Worm (Caenorhabditis elegans) whole organism, L4 larva: ENCODE results near the gene srh-31.

Experiments
- F44E2.7 ChIP-seq: fragments of 200-800 bp; sonication (Bioruptor generic); IDR thresholded peaks from 2 replicates; pipeline ENCODE4 v2.1.2; 2022; ENCODE audit warnings: missing genetic modification characterization, missing compliant biosample characterization
- R02D3.7 ChIP-seq: fragments of 150-350 bp; sonication (generic microtip); optimal IDR thresholded peaks from 3 replicates; lab custom pipeline; 2014; ENCODE audit warnings: missing biosample characterization, missing genetic modification characterization
- Y105C5A.15 ChIP-seq: fragments of 200-800 bp; sonication (Bioruptor generic); IDR thresholded peaks from 2 replicates; pipeline ENCODE4 v1.3.6; 2022; ENCODE audit warnings: missing genetic modification characterization, missing compliant biosample characterization
- Y5F2A.4 ChIP-seq: fragments of 200-800 bp; sonication (Bioruptor generic); optimal IDR thresholded peaks from 2 replicates; lab custom pipeline; 2018; ENCODE audit warnings: mild to moderate bottlenecking, missing genetic modification characterization, missing compliant biosample characterization
- Y75B8A.6 ChIP-seq: fragments of 200-800 bp; sonication (Bioruptor generic); IDR thresholded peaks from 2 replicates; pipeline ENCODE4 v1.3.6; 2022; ENCODE audit warnings: missing genetic modification reagents, missing genetic modification characterization, missing compliant biosample characterization
- ZK337.2 ChIP-seq: fragments of 200-800 bp; sonication (Bioruptor generic); IDR thresholded peaks from 2 replicates; pipeline ENCODE4 v1.3.6; 2022; ENCODE audit warnings: missing genetic modification reagents, missing genetic modification characterization, missing compliant biosample characterization
- ZK546.5 ChIP-seq, 2 experiments: sonication (generic microtip); optimal IDR thresholded peaks; 2 replicates each; lab custom pipeline; 2017; ENCODE audit warnings: missing biosample characterization in 2 of 2, missing genetic modification characterization in 2 of 2
- aha-1 ChIP-seq: fragments of 150-350 bp; peaks from one replicate; lab custom pipeline; 2014; ENCODE audit warnings: missing biosample characterization, missing genetic modification characterization
- aly-2 ChIP-seq: sonication (generic microtip); optimal IDR thresholded peaks from 2 replicates; lab custom pipeline; 2018; ENCODE audit warnings: missing biosample characterization, missing genetic modification characterization
- attf-4 ChIP-seq: sonication (generic microtip); optimal IDR thresholded peaks from 3 replicates; lab custom pipeline; 2017; ENCODE audit warnings: missing biosample characterization, missing genetic modification characterization
- ceh-20 ChIP-seq: fragments of 200-800 bp; sonication (Bioruptor generic); IDR thresholded peaks from 2 replicates; pipeline ENCODE4 v1.3.6; 2022; ENCODE audit warnings: missing genetic modification reagents, missing genetic modification characterization, missing compliant biosample characterization
- ceh-32 ChIP-seq: sonication (generic microtip); optimal IDR thresholded peaks from 2 replicates; lab custom pipeline; 2016; ENCODE audit warnings: mild to moderate bottlenecking, missing genetic modification characterization, missing compliant biosample characterization; ENCODE audit not compliant: poor library complexity
- ceh-82 ChIP-seq: sonication (generic microtip); optimal IDR thresholded peaks from 2 replicates; lab custom pipeline; 2017; ENCODE audit warnings: missing biosample characterization, missing genetic modification characterization
- ces-1 ChIP-seq: fragments of 150-350 bp; sonication (generic microtip); optimal IDR thresholded peaks from 4 replicates; lab custom pipeline; 2014; ENCODE audit warnings: missing biosample characterization, missing genetic modification reagents, missing genetic modification characterization
- daf-12 ChIP-seq: fragments of 150-350 bp; optimal IDR thresholded peaks from 2 replicates; lab custom pipeline; 2014; ENCODE audit warnings: missing biosample characterization, missing genetic modification reagents, missing genetic modification characterization
- daf-16 ChIP-seq, 3 experiments: sonication (generic microtip); optimal IDR thresholded peaks; 2 replicates each; lab custom pipeline; 2016 to 2017; ENCODE audit warnings: missing genetic modification characterization in 3 of 3, missing genetic modification reagents in 3 of 3, mild to moderate bottlenecking in 2 of 3, missing compliant biosample characterization in 2 of 3, missing biosample characterization in 1 of 3, moderate library complexity in 1 of 3
- dmd-8 ChIP-seq: fragments of 200-800 bp; sonication (Bioruptor generic); IDR thresholded peaks from 2 replicates; pipeline ENCODE4 v1.3.6; 2022; ENCODE audit warnings: missing genetic modification characterization, missing compliant biosample characterization
- egl-27 ChIP-seq: sonication (generic microtip); optimal IDR thresholded peaks from 3 replicates; lab custom pipeline; 2017; ENCODE audit warnings: missing biosample characterization, missing genetic modification reagents, missing genetic modification characterization
- gei-8 ChIP-seq: fragments of 200-800 bp; sonication (Bioruptor generic); optimal IDR thresholded peaks from 2 replicates; lab custom pipeline; 2018; ENCODE audit warnings: mild to moderate bottlenecking, missing genetic modification characterization, missing compliant biosample characterization
- hif-1 ChIP-seq, 2 experiments: sonication (generic microtip); optimal IDR thresholded peaks; 2 replicates each; lab custom pipeline; 2016 to 2017; ENCODE audit warnings: missing compliant biosample characterization in 2 of 2, missing genetic modification characterization in 2 of 2, missing genetic modification reagents in 2 of 2, missing genotype in 2 of 2, mild to moderate bottlenecking in 1 of 2
- hlh-11 ChIP-seq: fragments of 200-800 bp; sonication (Bioruptor generic); optimal IDR thresholded peaks from 2 replicates; lab custom pipeline; 2018; ENCODE audit warnings: mild to moderate bottlenecking, missing genetic modification characterization, missing compliant biosample characterization
- lim-7 ChIP-seq: fragments of 200-800 bp; sonication (Bioruptor generic); IDR thresholded peaks from 2 replicates; pipeline ENCODE4 v1.3.6; 2022; ENCODE audit warnings: missing genetic modification characterization, missing compliant biosample characterization
- lin-13 ChIP-seq: fragments of 150-350 bp; optimal IDR thresholded peaks from 2 replicates; lab custom pipeline; 2014; ENCODE audit warnings: missing biosample characterization, missing genetic modification reagents, missing genetic modification characterization
- lin-29 ChIP-seq: fragments of 200-800 bp; sonication (Bioruptor generic); IDR thresholded peaks from 2 replicates; pipeline ENCODE4 v1.3.6; 2022; ENCODE audit warnings: missing genetic modification reagents, missing genetic modification characterization, missing compliant biosample characterization
- madf-5 ChIP-seq, 2 experiments: fragments of 200-800 bp; sonication (Bioruptor generic); IDR thresholded peaks; 2 replicates each; pipeline ENCODE4 v1.3.6; 2022; ENCODE audit warnings: missing compliant biosample characterization in 2 of 2, missing genetic modification characterization in 2 of 2
- madf-9 ChIP-seq: fragments of 200-800 bp; sonication (Bioruptor generic); conservative IDR thresholded peaks from 2 replicates; pipeline ENCODE4 v1.3.6; 2022; ENCODE audit warnings: missing genetic modification reagents, missing genetic modification characterization, missing compliant biosample characterization
- mdl-1 ChIP-seq, 2 experiments: fragments of 150-350 bp in 1 of 2; sonication (generic microtip) in 1 of 2; optimal IDR thresholded peaks; 2 replicates each; lab custom pipeline; 2014 to 2017; ENCODE audit warnings: missing biosample characterization in 2 of 2, missing genetic modification characterization in 2 of 2
- mes-2 ChIP-seq: sonication (generic microtip); optimal IDR thresholded peaks from 2 replicates; lab custom pipeline; 2016; ENCODE audit warnings: missing genotype, mild to moderate bottlenecking, missing genetic modification characterization, missing compliant biosample characterization; ENCODE audit not compliant: poor library complexity, severe bottlenecking
- nhr-102 ChIP-seq: sonication (generic microtip); optimal IDR thresholded peaks from 2 replicates; lab custom pipeline; 2016; ENCODE audit warnings: mild to moderate bottlenecking, missing genetic modification characterization, moderate library complexity, missing compliant biosample characterization
- nhr-11 ChIP-seq: fragments of 150-350 bp; optimal IDR thresholded peaks from 2 replicates; lab custom pipeline; 2014; ENCODE audit warnings: missing biosample characterization, missing genetic modification characterization
- nhr-111 ChIP-seq: fragments of 200-800 bp; sonication (Bioruptor generic); optimal IDR thresholded peaks from 2 replicates; lab custom pipeline; 2018; ENCODE audit warnings: mild to moderate bottlenecking, missing genetic modification characterization, missing compliant biosample characterization
- nhr-41 ChIP-seq: fragments of 200-800 bp; sonication (Bioruptor generic); IDR thresholded peaks from 2 replicates; pipeline ENCODE4 v1.3.6; 2022; ENCODE audit warnings: missing genetic modification reagents, missing genetic modification characterization, missing compliant biosample characterization
- nhr-48 ChIP-seq: sonication (generic microtip); optimal IDR thresholded peaks from 2 replicates; lab custom pipeline; 2016; ENCODE audit warnings: mild to moderate bottlenecking, missing genetic modification characterization, missing compliant biosample characterization
- nhr-77 ChIP-seq: fragments of 150-350 bp; optimal IDR thresholded peaks from 2 replicates; lab custom pipeline; 2014; ENCODE audit warnings: missing biosample characterization, missing genetic modification characterization
- php-3 ChIP-seq: fragments of 200-800 bp; sonication (Bioruptor generic); IDR thresholded peaks from 2 replicates; pipeline ENCODE4 v1.3.6; 2022; ENCODE audit warnings: missing genetic modification reagents, missing genetic modification characterization, missing compliant biosample characterization
- pqm-1 ChIP-seq: sonication (generic microtip); optimal IDR thresholded peaks from 2 replicates; lab custom pipeline; 2017; ENCODE audit warnings: missing biosample characterization, missing genetic modification characterization
- saeg-2 ChIP-seq: fragments of 200-800 bp; sonication (Bioruptor generic); IDR thresholded peaks from 2 replicates; pipeline ENCODE4 v1.3.6; 2022; ENCODE audit warnings: missing genetic modification reagents, missing genetic modification characterization, missing compliant biosample characterization
- sdz-12 ChIP-seq: fragments of 200-800 bp; sonication (Bioruptor generic); optimal IDR thresholded peaks from 2 replicates; lab custom pipeline; 2018; ENCODE audit warnings: mild to moderate bottlenecking, missing genetic modification characterization, missing compliant biosample characterization
- set-16 ChIP-seq: fragments of 200-800 bp; sonication (Bioruptor generic); IDR thresholded peaks from 2 replicates; pipeline ENCODE4 v1.3.6; 2022; ENCODE audit warnings: missing genetic modification reagents, missing genetic modification characterization, missing compliant biosample characterization
- skn-1 ChIP-seq: fragments of 150-350 bp; optimal IDR thresholded peaks from 2 replicates; lab custom pipeline; 2014; ENCODE audit warnings: missing biosample characterization, missing genetic modification characterization
- tag-97 ChIP-seq: fragments of 200-800 bp; sonication (Bioruptor generic); IDR thresholded peaks from 2 replicates; pipeline ENCODE4 v1.3.6; 2022; ENCODE audit warnings: missing genetic modification characterization, missing compliant biosample characterization
- unc-39 ChIP-seq: sonication (generic microtip); optimal IDR thresholded peaks from 2 replicates; lab custom pipeline; 2017; ENCODE audit warnings: missing biosample characterization, missing genetic modification characterization
- zfp-3 ChIP-seq: fragments of 200-800 bp; sonication (Bioruptor generic); conservative IDR thresholded peaks from 2 replicates; pipeline ENCODE4 v1.3.6; 2022; ENCODE audit warnings: missing genetic modification reagents, missing genetic modification characterization, missing compliant biosample characterization
- zip-11 ChIP-seq: fragments of 200-800 bp; sonication (Bioruptor generic); IDR thresholded peaks from 2 replicates; pipeline ENCODE4 v1.3.6; 2022; ENCODE audit warnings: missing genetic modification characterization, missing compliant biosample characterization
- ztf-7 ChIP-seq: fragments of 150-350 bp; optimal IDR thresholded peaks from 2 replicates; lab custom pipeline; 2014; ENCODE audit warnings: missing biosample characterization, missing genetic modification characterization

The srh-31 gene

ce11 chrV:17752340-17752739 is 45.2 kb downstream of the srh-31 start (continued):
- TF ChIP-seq zfp-3 (GFP tag; lab: Robert Waterston, UW): no peak
- no peak for TF ChIP-seq nhr-111 (GFP tag; lab: Kevin White, UChicago)
- TF ChIP-seq unc-39 (tag; lab: Kevin White, UChicago): no peak
- TF ChIP-seq Y75B8A.6 (GFP tag; lab: Robert Waterston, UW): no peak
- no peak for TF ChIP-seq hif-1 (tag; optimal IDR thresholded peaks at IDR 0.05; lab: Kevin White, UChicago)
- no peak for TF ChIP-seq daf-12 (tag; lab: Kevin White, UChicago)
- TF ChIP-seq mdl-1 (tag; optimal IDR thresholded peaks at IDR 0.05; lab: Kevin White, UChicago): no peak
- TF ChIP-seq saeg-2 (GFP tag; lab: Robert Waterston, UW): no peak
- no peak for TF ChIP-seq tag-97 (GFP tag; lab: Robert Waterston, UW)
- TF ChIP-seq gei-8: no peak
- no peak for TF ChIP-seq zip-11 (GFP tag; lab: Robert Waterston, UW)
- no peak for TF ChIP-seq aly-2
- 0 out of 2 replicates have a peak, but pooled peaks have one; percentile 36 for TF ChIP-seq ceh-20
- no peak for TF ChIP-seq ztf-7 (tag; lab: Kevin White, UChicago)
- TF ChIP-seq mes-2: no peak
- no peak for TF ChIP-seq aha-1 (tag; lab: Kevin White, UChicago)
- no peak for TF ChIP-seq nhr-41 (GFP tag; lab: Robert Waterston, UW)
- TF ChIP-seq nhr-48 (tag; lab: Kevin White, UChicago): peak; percentile 38
- TF ChIP-seq nhr-102 (tag; lab: Kevin White, UChicago): peak; percentile 37
- no peak for TF ChIP-seq ces-1
- TF ChIP-seq madf-9 (GFP tag; lab: Robert Waterston, UW): no peak
- TF ChIP-seq madf-5 (GFP tag; IDR thresholded peaks at IDR 0.05; lab: Robert Waterston, UW): no peak
- no peak for TF ChIP-seq ceh-32
- peak; percentile 85 for TF ChIP-seq pqm-1 (tag; lab: Kevin White, UChicago)
- TF ChIP-seq ZK546.5 (tag; optimal IDR thresholded peaks at IDR 0.05; lab: Kevin White, UChicago): no peak
- TF ChIP-seq ZK337.2 (GFP tag; lab: Robert Waterston, UW): no peak
- TF ChIP-seq ceh-82: no peak
- peak; percentile 41 for TF ChIP-seq nhr-77 (tag; lab: Kevin White, UChicago)
- peak; percentile 66 for TF ChIP-seq hlh-11 (tag; lab: Kevin White, UChicago)
- no peak for TF ChIP-seq egl-27 (tag; lab: Kevin White, UChicago)
- TF ChIP-seq Y5F2A.4 (GFP tag; lab: Kevin White, UChicago): no peak
- TF ChIP-seq sdz-12: no peak
- TF ChIP-seq attf-4 (tag; lab: Kevin White, UChicago): no peak
- TF ChIP-seq lin-13: no peak
- TF ChIP-seq skn-1 (tag; lab: Kevin White, UChicago): no peak
- TF ChIP-seq nhr-11 (tag; lab: Kevin White, UChicago): no peak
- TF ChIP-seq lim-7 (GFP tag; lab: Robert Waterston, UW): no peak
- TF ChIP-seq dmd-8 (GFP tag; lab: Robert Waterston, UW): no peak
- no peak for TF ChIP-seq F44E2.7 (GFP tag; lab: Robert Waterston, UW)
- TF ChIP-seq php-3: 0 out of 2 replicates have a peak, but pooled peaks have one; percentile 49
- TF ChIP-seq Y105C5A.15 (GFP tag; lab: Robert Waterston, UW): no peak
- no peak for TF ChIP-seq lin-29 (GFP tag; lab: Robert Waterston, UW)
- TF ChIP-seq daf-16 (GFP tag; optimal IDR thresholded peaks at IDR 0.05; lab: Kevin White, UChicago): no peak
- TF ChIP-seq daf-16 (tag; optimal IDR thresholded peaks at IDR 0.05; lab: Kevin White, UChicago): peak; percentile 74
- no peak for TF ChIP-seq R02D3.7
- TF ChIP-seq set-16: no peak
- TF ChIP-seq, all 104 proteins: peak for 13
